Fruit fly (Drosophila melanogaster): ENCODE results near the gene CG46312.

The CG46312 gene

dm6 chrX:15991618-15992526, at the start of gene CG46312, which contains the start of the genes eIF5 and exd:
CG46312 (minus strand) TSS chrX:15991974.
eIF5 (minus strand) TSS chrX:15991974.
exd (plus strand) TSS chrX:15992468.
- no peak for TF ChIP-seq noc (tag; optimal IDR thresholded peaks at IDR 0.05)

dm6 chrX:16008814-16009213, 17.0 kb upstream of the CG46312 start, which contains the start of gene Muc14A:
Muc14A (plus strand) TSS chrX:16009114.
- TF ChIP-seq noc (tag; optimal IDR thresholded peaks at IDR 0.05): no peak

DNA sequence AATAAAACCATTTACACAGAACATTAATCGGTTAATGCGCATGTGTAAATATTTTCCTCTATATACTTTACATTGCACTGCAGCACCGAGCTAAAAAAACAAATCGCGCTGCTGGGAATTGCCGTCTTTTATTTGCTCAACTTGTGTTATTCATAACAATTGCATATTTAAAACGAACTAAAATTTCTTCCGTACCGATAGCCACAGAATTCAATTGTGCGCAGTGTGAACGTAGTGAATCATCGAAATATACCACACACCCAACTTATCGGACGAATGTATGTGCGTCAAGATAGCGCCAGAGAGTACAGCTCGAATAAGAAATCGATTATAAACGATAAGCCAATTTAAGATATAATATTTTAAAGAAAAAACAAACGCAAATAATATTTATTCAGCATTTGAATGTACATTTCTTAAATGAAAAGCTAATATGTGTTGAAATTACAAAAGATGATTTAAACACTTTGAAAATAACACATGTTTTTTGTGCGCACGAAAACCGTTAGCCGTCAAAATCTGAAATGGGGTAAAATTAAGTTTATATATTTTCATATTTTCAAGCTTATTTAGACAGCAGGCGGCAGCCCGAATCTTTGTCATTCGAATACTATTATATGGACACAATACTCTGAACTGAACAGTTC, 13.9 kb upstream of the CG46312 start, which contains the start of the genes vap and CG12698:
Gene vap, minus strand, starts transcription at position 262 of the 647 bp plus-strand sequence.
Gene CG12698, plus strand, starts transcription at position 597 of the 647 bp plus-strand sequence.
- TF ChIP-seq noc (tag; optimal IDR thresholded peaks at IDR 0.05): no peak

- TF ChIP-seq noc (tag; optimal IDR thresholded peaks at IDR 0.05): no peak
These were observed 13.3 kb upstream of the CG46312 start for dm6 chrX:16005066-16005465.

DNA sequence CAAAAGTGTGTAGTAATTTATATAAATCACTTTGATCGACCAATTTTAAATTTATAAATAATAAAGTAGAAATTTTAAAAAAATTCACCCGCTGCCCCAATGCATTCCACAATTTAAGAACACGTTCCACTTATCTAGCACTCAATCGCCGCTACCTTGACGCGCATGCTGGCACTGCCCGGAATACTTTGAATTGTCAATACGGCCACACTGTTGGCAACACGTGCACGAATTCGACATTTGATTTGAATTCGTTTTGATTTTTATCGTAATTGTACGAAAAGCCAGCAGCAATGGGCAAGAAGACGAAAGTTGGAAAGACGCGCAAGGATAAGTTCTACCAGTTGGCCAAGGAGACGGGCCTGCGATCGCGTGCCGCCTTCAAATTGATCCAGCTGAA, 5.1 kb upstream of the CG46312 start, which contains the start of gene CG8939:
Gene CG8939, plus strand, starts transcription at position 186 of the 400 bp plus-strand sequence.
- no peak for TF ChIP-seq noc (tag; optimal IDR thresholded peaks at IDR 0.05)

DNA sequence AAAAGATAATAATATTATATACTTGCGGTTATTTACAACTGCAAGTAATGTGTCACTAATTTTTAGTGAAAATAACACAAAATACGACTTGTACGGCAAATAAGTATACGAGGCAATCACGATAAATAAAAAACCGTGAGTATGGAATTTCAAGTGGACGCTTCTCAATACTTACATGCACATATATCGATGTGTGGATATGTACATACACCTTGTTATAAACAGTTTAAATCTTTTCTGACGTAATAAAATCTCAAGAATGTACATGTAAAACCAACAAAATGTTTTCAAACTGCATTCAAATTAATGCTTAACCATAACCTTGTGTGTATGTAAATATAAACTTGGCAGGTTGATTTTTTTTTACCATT, 738 bp upstream of the CG46312 start:
- no peak for TF ChIP-seq noc (tag; optimal IDR thresholded peaks at IDR 0.05)

DNA sequence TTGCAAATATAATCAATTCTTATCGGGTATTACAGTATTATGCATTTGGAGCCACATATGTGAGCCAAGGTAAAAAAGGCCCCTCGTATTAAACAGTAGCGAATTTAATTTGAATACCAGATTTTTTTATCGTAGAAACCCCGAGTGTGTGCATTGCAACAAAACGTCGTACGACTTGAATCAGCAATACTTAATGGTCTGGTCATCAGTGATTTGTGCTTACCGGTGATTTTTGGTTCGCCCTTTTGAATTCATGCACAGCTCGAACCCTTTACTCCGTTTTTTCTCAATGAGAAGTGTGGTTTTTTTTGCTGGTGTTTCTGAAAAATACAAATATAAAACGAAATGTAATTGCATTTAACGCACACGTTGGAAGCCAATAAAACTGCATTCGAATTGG, 2.1 kb downstream of the CG46312 start:
- no peak for TF ChIP-seq noc (tag; optimal IDR thresholded peaks at IDR 0.05)

- no peak for TF ChIP-seq noc (tag; optimal IDR thresholded peaks at IDR 0.05)
These were observed 5.1 kb downstream of the CG46312 start, which contains the start of gene ND-20 for dm6 chrX:15986654-15987053. ND-20 (minus strand) TSS chrX:15986808.

DNA sequence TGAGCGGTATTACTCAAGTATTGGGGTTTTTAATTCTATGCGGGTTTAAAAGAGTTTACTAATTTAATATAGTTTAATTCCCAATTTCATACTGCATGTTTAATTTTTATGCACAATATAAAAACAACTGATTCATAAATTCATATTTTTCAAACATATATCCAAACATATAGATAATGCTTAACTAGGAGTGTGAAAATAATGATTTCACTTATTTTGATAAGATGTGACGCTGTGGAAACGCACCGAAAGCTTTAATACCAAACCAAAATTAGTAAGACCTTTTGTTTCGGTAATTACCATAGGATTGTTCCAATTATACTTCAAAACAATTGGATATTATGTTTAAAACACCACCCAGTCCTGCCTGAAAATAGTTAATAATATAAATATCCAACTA, 8.3 kb downstream of the CG46312 start, which contains the start of gene Slc25A46a:
Gene Slc25A46a, plus strand, starts transcription at position 272 of the 400 bp plus-strand sequence.
- no peak for TF ChIP-seq noc (tag; optimal IDR thresholded peaks at IDR 0.05)

dm6 chrX:15982844-15983243, 8.9 kb downstream of the CG46312 start, which contains the start of gene Cep164:
Cep164 (minus strand) TSS chrX:15982944.
- no peak for TF ChIP-seq noc (tag; optimal IDR thresholded peaks at IDR 0.05)

dm6 chrX:15976568-15976967, 15.2 kb downstream of the CG46312 start, which contains the start of gene CG42766:
CG42766 (plus strand) TSS chrX:15976868.
- TF ChIP-seq noc (tag; optimal IDR thresholded peaks at IDR 0.05): no peak

- no peak for TF ChIP-seq noc (tag; optimal IDR thresholded peaks at IDR 0.05)
These were observed 17.6 kb downstream of the CG46312 start, which contains the start of gene Or13a for dm6 chrX:15974125-15974524. Or13a (plus strand) TSS chrX:15974425.

dm6 chrX:15973157-15973774, 18.5 kb downstream of the CG46312 start, which contains the start of gene mmd:
mmd (minus strand) TSS chrX:15973159.
- no peak for TF ChIP-seq noc (tag; optimal IDR thresholded peaks at IDR 0.05)

- no peak for TF ChIP-seq noc (tag; optimal IDR thresholded peaks at IDR 0.05)
These were observed 20.2 kb downstream of the CG46312 start for dm6 chrX:15971574-15971973.

DNA sequence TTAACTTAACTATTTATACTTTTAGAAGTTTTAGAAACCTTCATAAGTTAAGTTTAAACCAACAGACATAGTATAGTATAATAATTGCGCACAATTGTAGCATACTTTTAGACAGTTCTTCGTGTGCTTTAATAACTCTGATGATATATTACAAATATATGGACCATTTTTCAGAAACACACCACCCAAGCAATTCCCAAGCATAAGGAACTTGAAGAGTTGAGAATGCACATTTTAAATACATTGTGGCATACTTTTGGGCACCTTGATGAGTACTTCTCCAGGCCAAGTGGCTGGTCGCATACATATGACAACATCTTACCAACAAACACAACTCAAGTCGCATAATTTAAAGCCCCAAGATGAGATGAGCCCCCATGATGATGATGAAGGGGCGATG, 22.2 kb downstream of the CG46312 start:
- TF ChIP-seq noc (tag; optimal IDR thresholded peaks at IDR 0.05): no peak

DNA sequence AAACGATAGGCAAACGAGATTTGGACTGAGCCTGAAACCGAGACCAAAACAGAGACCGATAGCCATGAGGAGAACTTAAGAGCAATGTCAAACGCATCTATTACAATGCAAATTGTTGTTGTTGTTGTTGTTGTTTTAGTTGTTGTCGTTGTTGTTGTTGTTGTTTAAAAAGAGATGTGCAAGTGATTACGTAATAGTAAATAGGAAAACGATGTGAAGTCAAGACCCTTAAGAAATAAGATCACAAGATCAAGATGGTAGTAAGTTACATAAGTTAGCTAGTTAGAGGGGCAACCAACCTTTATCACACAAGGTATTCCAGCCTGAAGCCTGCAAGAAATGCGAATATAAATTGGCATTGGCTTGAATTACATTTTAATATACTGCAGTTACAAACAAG, 41.7 kb downstream of the CG46312 start:
- no peak for TF ChIP-seq noc (tag; optimal IDR thresholded peaks at IDR 0.05)

All from whole organism, larva.